Fruit fly (Drosophila melanogaster): ENCODE measurements around the gene Alp12.

dm6 chr2L:19444734-19445140, 20.9 kb downstream of the Alp12 start, which contains the start of gene Hs2st:
- TF ChIP-seq dsf (GFP tag; optimal IDR thresholded peaks at IDR 0.05; ENCODE audit: borderline replicate concordance), result peak; percentile 92
- TF ChIP-seq GATAd (GFP tag; optimal IDR thresholded peaks at IDR 0.05), result peak; percentile 92

All from whole organism, wandering third instar larva.